Worm (Caenorhabditis elegans) whole organism, L3 larva: ENCODE measurements around the gene F13E9.13.

Experiments
- ama-1 ChIP-seq: fragments of 150-350 bp; optimal IDR thresholded peaks from 2 replicates; lab custom pipeline; 2018
- ceh-28 ChIP-seq: fragments of 150-350 bp; optimal IDR thresholded peaks from 2 replicates; lab custom pipeline; 2014; ENCODE audit warnings: missing biosample characterization, missing genetic modification reagents, missing genetic modification characterization
- ceh-82 ChIP-seq: fragments of 150-350 bp; optimal IDR thresholded peaks from 2 replicates; lab custom pipeline; 2014; ENCODE audit warnings: missing biosample characterization, missing genetic modification characterization
- elt-3 ChIP-seq, 3 experiments: fragments of 150-350 bp in 1 of 3; sonication (generic microtip) in 2 of 3; optimal IDR thresholded peaks; 2 replicates in 2 of 3; 4 replicates in 1 of 3; lab custom pipeline; 2014 to 2017; ENCODE audit warnings: missing biosample characterization in 3 of 3, missing genetic modification characterization in 3 of 3
- fkh-10 ChIP-seq: sonication (generic microtip); optimal IDR thresholded peaks from 2 replicates; lab custom pipeline; 2017; ENCODE audit warnings: missing biosample characterization, missing genetic modification reagents, missing genetic modification characterization
- lsy-12 ChIP-seq: sonication (generic microtip); optimal IDR thresholded peaks from 2 replicates; lab custom pipeline; 2016; ENCODE audit warnings: mild to moderate bottlenecking, missing genetic modification characterization, missing compliant biosample characterization
- nhr-11 ChIP-seq: fragments of 150-350 bp; optimal IDR thresholded peaks from 2 replicates; lab custom pipeline; 2014; ENCODE audit warnings: missing biosample characterization, missing genetic modification characterization
- nhr-237 ChIP-seq: fragments of 150-350 bp; optimal IDR thresholded peaks from 2 replicates; lab custom pipeline; 2014; ENCODE audit warnings: missing biosample characterization, missing genetic modification characterization
- nhr-67 ChIP-seq: fragments of 150-350 bp; optimal IDR thresholded peaks from 2 replicates; lab custom pipeline; 2014; ENCODE audit warnings: missing biosample characterization, missing genetic modification characterization
- nhr-77 ChIP-seq: fragments of 150-350 bp; optimal IDR thresholded peaks from 2 replicates; lab custom pipeline; 2014; ENCODE audit warnings: missing biosample characterization, missing genetic modification characterization
- pha-4 ChIP-seq: fragments of 150-350 bp; optimal IDR thresholded peaks from 2 replicates; lab custom pipeline; 2014; ENCODE audit warnings: missing biosample characterization, missing genetic modification reagents, missing genetic modification characterization
- pqm-1 ChIP-seq: fragments of 150-350 bp; optimal IDR thresholded peaks from 2 replicates; lab custom pipeline; 2017; ENCODE audit warnings: missing biosample characterization, missing genetic modification characterization, inconsistent platforms

- no peak for TF ChIP-seq pqm-1 (tag; lab: Kevin White, UChicago)
- no peak for TF ChIP-seq ceh-28 (tag; lab: Kevin White, UChicago)
- no peak for TF ChIP-seq nhr-77 (tag; lab: Kevin White, UChicago)
- TF ChIP-seq nhr-237 = no peak
- TF ChIP-seq nhr-11 (tag; lab: Kevin White, UChicago) = no peak
- no peak for TF ChIP-seq nhr-67 (tag; lab: Kevin White, UChicago)
- TF ChIP-seq elt-3 (tag; optimal IDR thresholded peaks at IDR 0.05; lab: Kevin White, UChicago) = no peak
- no peak for TF ChIP-seq ceh-82 (tag; lab: Kevin White, UChicago)
- TF ChIP-seq lsy-12 = no peak
- TF ChIP-seq fkh-10 = no peak
- TF ChIP-seq ama-1 (lab: Kevin White, UChicago) = no peak
- no peak for TF ChIP-seq pha-4 (tag; lab: Kevin White, UChicago)
These were observed 8.6 kb downstream of the F13E9.13 start, which contains the start of gene F13E9.15 for ce11 chrIV:10889820-10890462.
